Worm (Caenorhabditis elegans): ENCODE measurements around the gene F19D8.2.

- TF ChIP-seq madf-2 (tag; optimal IDR thresholded peaks at IDR 0.05) (no peak), pqm-1 (tag; optimal IDR thresholded peaks at IDR 0.05) (no peak), ama-1 (optimal IDR thresholded peaks at IDR 0.05) (no peak), unc-3 (GFP tag; conservative IDR thresholded peaks at IDR 0.05) (no peak), unc-3 (tag; optimal IDR thresholded peaks at IDR 0.05) (no peak)
Observed at ce11 chrX:13790532-13790931, 43.7 kb upstream of the F19D8.2 start, which contains the start of gene ZK1086.3.
